Fruit fly (Drosophila melanogaster): ENCODE data around the gene yellow-e3.

DNA sequence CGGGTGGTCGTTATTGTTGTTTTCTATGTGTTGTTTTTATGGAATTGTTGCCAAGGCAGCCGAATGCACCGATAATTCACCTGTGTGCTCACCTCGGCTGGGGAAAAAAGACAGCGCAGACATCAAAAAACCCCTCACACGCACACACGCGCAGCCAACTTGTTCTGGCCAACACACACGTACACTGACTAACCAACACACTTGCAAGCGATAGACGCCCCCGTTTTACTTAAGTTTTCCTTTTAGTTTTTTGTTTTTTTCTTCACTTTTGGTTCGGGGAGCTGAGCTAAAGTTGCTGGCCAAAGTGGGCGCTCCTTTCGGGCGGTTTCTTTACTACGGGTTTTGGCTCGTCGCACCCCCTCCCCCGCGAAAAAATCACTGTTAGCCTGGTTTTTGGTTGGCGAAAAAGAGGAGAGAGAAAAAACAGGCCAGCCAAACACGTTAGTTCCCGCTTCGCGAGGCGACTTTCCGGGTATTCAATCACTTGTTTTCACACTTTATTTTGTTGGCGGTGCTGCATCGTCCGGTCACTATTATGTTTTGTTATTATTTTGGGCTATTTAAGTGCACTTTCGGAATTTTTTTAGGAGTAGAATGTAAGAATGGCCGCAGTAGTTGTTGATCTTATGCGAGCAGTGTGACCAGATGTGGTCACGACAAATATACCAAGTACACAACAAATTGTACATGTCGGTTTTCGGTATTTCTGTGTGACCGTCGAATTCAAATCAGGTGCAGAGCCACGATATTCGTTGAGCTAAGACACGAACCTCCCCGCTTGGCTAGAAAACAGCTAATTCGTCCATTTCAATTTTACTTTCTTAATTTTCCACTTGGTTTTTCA lies 29.9 kb upstream of the yellow-e3 start, which contains the start of gene yrt:
- no peak for TF ChIP-seq Mnt (GFP tag; optimal IDR thresholded peaks at IDR 0.05)
- TF ChIP-seq CG12768 (GFP tag; optimal IDR thresholded peaks at IDR 0.05), result no peak
- TF ChIP-seq Hr96 (GFP tag; optimal IDR thresholded peaks at IDR 0.05), result no peak
- no peak for TF ChIP-seq Crg-1 (GFP tag; optimal IDR thresholded peaks at IDR 0.05)
- TF ChIP-seq Clk (GFP tag; optimal IDR thresholded peaks at IDR 0.05), result no peak
- no peak for TF ChIP-seq CG7045 (GFP tag; optimal IDR thresholded peaks at IDR 0.05)
- TF ChIP-seq CG5204 (GFP tag; optimal IDR thresholded peaks at IDR 0.05), result no peak
- TF ChIP-seq tj (GFP tag; optimal IDR thresholded peaks at IDR 0.05), result no peak
- no peak for TF ChIP-seq ovo (GFP tag; optimal IDR thresholded peaks at IDR 0.05)
- no peak for TF ChIP-seq cic (GFP tag; optimal IDR thresholded peaks at IDR 0.05)
- no peak for TF ChIP-seq CG7101 (tag; optimal IDR thresholded peaks at IDR 0.05)
- TF ChIP-seq CG33017 (tag; optimal IDR thresholded peaks at IDR 0.05), result no peak
- no peak for TF ChIP-seq cnc (optimal IDR thresholded peaks at IDR 0.05)
